ENCODE assay signal across 6 worm cellular contexts in the genomic region with DNA sequence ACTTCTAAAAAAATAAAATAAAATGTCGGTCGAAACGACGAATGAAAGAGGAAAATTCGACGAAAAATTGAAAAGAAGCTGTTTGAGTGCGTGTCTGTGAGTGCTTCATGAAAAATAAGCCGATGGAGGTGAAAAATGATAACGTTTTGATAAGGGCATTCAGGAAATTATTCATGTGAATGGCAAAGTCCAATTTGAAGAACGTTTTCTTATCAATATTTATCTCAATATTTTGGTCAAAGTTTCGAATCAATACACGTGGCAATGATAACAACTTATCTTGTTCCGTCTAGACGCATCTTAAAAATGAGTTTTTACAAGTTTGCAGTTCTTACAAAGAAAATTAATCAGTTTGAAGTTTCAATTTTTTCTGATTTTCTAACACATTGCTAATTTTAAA.
TF ChIP-seq lines count a peak whose summit lies in the region.

No protein-coding gene starts in this region.

TF ChIP-seq in whole organism, L1 larva, 84 proteins besides CTCF, POLR2A, EP300 and RAD21 (continues in another document):
- TF ChIP-seq grh-1 (GFP tag; IDR thresholded peaks at IDR 0.05; lab: Robert Waterston, UW) (no peak), nhr-84 (tag; optimal IDR thresholded peaks at IDR 0.05; lab: Kevin White, UChicago) (no peak), ceh-88 (GFP tag; IDR thresholded peaks at IDR 0.05; lab: Robert Waterston, UW) (no peak), jun-1 (tag; optimal IDR thresholded peaks at IDR 0.05; lab: Kevin White, UChicago) (no peak), rnt-1 (tag; optimal IDR thresholded peaks at IDR 0.05; lab: Kevin White, UChicago) (no peak), nhr-90 (tag; optimal IDR thresholded peaks at IDR 0.05; lab: Kevin White, UChicago; ENCODE audit: poor library complexity) (peak; percentile 3), tlp-1 (tag; optimal IDR thresholded peaks at IDR 0.05; lab: Kevin White, UChicago) (peak; percentile 70), skn-1 (tag; optimal IDR thresholded peaks at IDR 0.05; lab: Kevin White, UChicago) (no peak), hpl-2 (GFP tag; optimal IDR thresholded peaks at IDR 0.05; lab: Kevin White, UChicago) (no peak), nhr-85 (tag; lab: Kevin White, UChicago) (no peak), ets-5 (GFP tag; IDR thresholded peaks at IDR 0.05; lab: Robert Waterston, UW) (no peak), lin-35 (GFP tag; optimal IDR thresholded peaks at IDR 0.05; lab: Kevin White, UChicago) (no peak), nhr-12 (tag; optimal IDR thresholded peaks at IDR 0.05; lab: Kevin White, UChicago) (no peak), ztf-4 (tag; optimal IDR thresholded peaks at IDR 0.05; lab: Kevin White, UChicago) (no peak), fkh-10 (GFP tag; optimal IDR thresholded peaks at IDR 0.05; lab: Kevin White, UChicago) (no peak), elt-3 (tag; optimal IDR thresholded peaks at IDR 0.05; lab: Kevin White, UChicago) (no peak)

TF ChIP-seq in whole organism, L2 larva, 48 proteins besides CTCF, POLR2A, EP300 and RAD21 (continues in another document):
- TF ChIP-seq elt-3 (tag; optimal IDR thresholded peaks at IDR 0.05; lab: Kevin White, UChicago) (no peak), nhr-23 (tag; optimal IDR thresholded peaks at IDR 0.05; lab: Kevin White, UChicago) (no peak), aly-2 (tag; optimal IDR thresholded peaks at IDR 0.05; lab: Kevin White, UChicago) (no peak), nhr-77 (tag; optimal IDR thresholded peaks at IDR 0.05; lab: Kevin White, UChicago) (no peak), lin-13 (GFP tag; optimal IDR thresholded peaks at IDR 0.05; lab: Kevin White, UChicago) (no peak), lin-11 (tag; optimal IDR thresholded peaks at IDR 0.05; lab: Kevin White, UChicago) (no peak), ama-1 (optimal IDR thresholded peaks at IDR 0.05; lab: Kevin White, UChicago) (no peak), R02D3.7 (tag; optimal IDR thresholded peaks at IDR 0.05; lab: Kevin White, UChicago) (no peak), nhr-11 (tag; optimal IDR thresholded peaks at IDR 0.05; lab: Kevin White, UChicago) (no peak), crh-2 (tag; optimal IDR thresholded peaks at IDR 0.05; lab: Kevin White, UChicago) (peak; percentile 99), sma-3 (GFP tag; optimal IDR thresholded peaks at IDR 0.05; lab: Kevin White, UChicago) (peak; percentile 7), fos-1 (tag; optimal IDR thresholded peaks at IDR 0.05; lab: Kevin White, UChicago) (peak; percentile 76), alr-1 (tag; optimal IDR thresholded peaks at IDR 0.05; lab: Kevin White, UChicago) (no peak), F13H6.1 (tag; optimal IDR thresholded peaks at IDR 0.05; lab: Kevin White, UChicago) (peak; percentile 55)

TF ChIP-seq in whole organism, L3 larva, 47 proteins besides CTCF, POLR2A, EP300 and RAD21:
- TF ChIP-seq pha-4 (tag; optimal IDR thresholded peaks at IDR 0.05; lab: Kevin White, UChicago): peak; percentile 42
- no peak for TF ChIP-seq eor-1 (tag; optimal IDR thresholded peaks at IDR 0.05; lab: Kevin White, UChicago)
- peak; percentile 52 for TF ChIP-seq fos-1 (tag; optimal IDR thresholded peaks at IDR 0.05; lab: Kevin White, UChicago)
- no peak for TF ChIP-seq daf-12 (tag; optimal IDR thresholded peaks at IDR 0.05; lab: Kevin White, UChicago)
- peak; percentile 46 for TF ChIP-seq jun-1 (tag; optimal IDR thresholded peaks at IDR 0.05; lab: Kevin White, UChicago)
- TF ChIP-seq hmg-11 (tag; optimal IDR thresholded peaks at IDR 0.05; lab: Kevin White, UChicago): no peak
- no peak for TF ChIP-seq ztf-4 (tag; optimal IDR thresholded peaks at IDR 0.05; lab: Kevin White, UChicago)
- no peak for TF ChIP-seq snpc-4 (tag; optimal IDR thresholded peaks at IDR 0.05; lab: Kevin White, UChicago)
- peak; percentile 99 for TF ChIP-seq pqm-1 (tag; optimal IDR thresholded peaks at IDR 0.05; lab: Kevin White, UChicago)
- TF ChIP-seq elt-2 (tag; optimal IDR thresholded peaks at IDR 0.05; lab: Kevin White, UChicago): peak; percentile 99

TF ChIP-seq in whole organism, L4 larva, 104 proteins besides CTCF, POLR2A, EP300 and RAD21 (continues in another document):
- TF ChIP-seq lin-29 (GFP tag; IDR thresholded peaks at IDR 0.05; lab: Robert Waterston, UW) (no peak), arid-1 (GFP tag; conservative IDR thresholded peaks at IDR 0.05; lab: Robert Waterston, UW) (no peak), dmd-9 (GFP tag; IDR thresholded peaks at IDR 0.05; lab: Robert Waterston, UW) (no peak), daf-12 (tag; optimal IDR thresholded peaks at IDR 0.05; lab: Kevin White, UChicago) (no peak), hmg-1.1 (GFP tag; IDR thresholded peaks at IDR 0.05; lab: Robert Waterston, UW) (no peak), nhr-25 (tag; optimal IDR thresholded peaks at IDR 0.05; lab: Kevin White, UChicago; ENCODE audit: borderline replicate concordance, insufficient read depth) (no peak), egl-27 (tag; optimal IDR thresholded peaks at IDR 0.05; lab: Kevin White, UChicago) (no peak), ceh-44 (GFP tag; IDR thresholded peaks at IDR 0.05; lab: Robert Waterston, UW) (no peak), ztf-11 (tag; optimal IDR thresholded peaks at IDR 0.05; lab: Kevin White, UChicago) (no peak), mdl-1 (tag; optimal IDR thresholded peaks at IDR 0.05; lab: Kevin White, UChicago) (peak in 1 of 2 experiments; percentile 47), vab-7 (GFP tag; IDR thresholded peaks at IDR 0.05; lab: Robert Waterston, UW) (no peak), nhr-48 (tag; optimal IDR thresholded peaks at IDR 0.05; lab: Kevin White, UChicago) (peak; percentile 43), dpl-1 (GFP tag; optimal IDR thresholded peaks at IDR 0.05; lab: Kevin White, UChicago) (no peak), aly-2 (tag; optimal IDR thresholded peaks at IDR 0.05; lab: Kevin White, UChicago) (no peak), ces-1 (GFP tag; optimal IDR thresholded peaks at IDR 0.05; lab: Kevin White, UChicago) (no peak), duxl-1 (tag; optimal IDR thresholded peaks at IDR 0.05; lab: Kevin White, UChicago; ENCODE audit: poor library complexity) (no peak), D1046.2 (GFP tag; IDR thresholded peaks at IDR 0.05; lab: Robert Waterston, UW) (no peak), Y75B8A.6 (GFP tag; IDR thresholded peaks at IDR 0.05; lab: Robert Waterston, UW) (no peak)

TF ChIP-seq in whole organism, late embryonic, 69 proteins besides CTCF, POLR2A, EP300 and RAD21:
- no peak for TF ChIP-seq hlh-15 (tag; optimal IDR thresholded peaks at IDR 0.05; lab: Kevin White, UChicago)
- no peak for TF ChIP-seq npax-4 (tag; optimal IDR thresholded peaks at IDR 0.05; lab: Kevin White, UChicago)
- TF ChIP-seq sox-2 (GFP tag; IDR thresholded peaks at IDR 0.05; lab: Robert Waterston, UW): no peak
- TF ChIP-seq madf-2 (tag; optimal IDR thresholded peaks at IDR 0.05; lab: Kevin White, UChicago): no peak
- peak; percentile 91 for TF ChIP-seq elt-2 (tag; optimal IDR thresholded peaks at IDR 0.05; lab: Kevin White, UChicago)
- TF ChIP-seq ceh-31 (tag; optimal IDR thresholded peaks at IDR 0.05; lab: Kevin White, UChicago): no peak

TF ChIP-seq in whole organism, young adult, 124 proteins besides CTCF, POLR2A, EP300 and RAD21 (continues in another document):
- no peak for TF ChIP-seq Y53F4B.3 (GFP tag; IDR thresholded peaks at IDR 0.05; lab: Robert Waterston, UW)
- TF ChIP-seq madf-10 (tag; optimal IDR thresholded peaks at IDR 0.05; lab: Kevin White, UChicago): no peak
- TF ChIP-seq ztf-22 (GFP tag; optimal IDR thresholded peaks at IDR 0.05; lab: Kevin White, UChicago): peak; percentile 17
- TF ChIP-seq hmg-20 (GFP tag; IDR thresholded peaks at IDR 0.05; lab: Robert Waterston, UW): no peak
- TF ChIP-seq lir-1 (GFP tag; conservative IDR thresholded peaks at IDR 0.05; lab: Robert Waterston, UW): no peak
- TF ChIP-seq mcd-1 (GFP tag; IDR thresholded peaks at IDR 0.05; lab: Robert Waterston, UW): no peak
- TF ChIP-seq zim-3 (tag; optimal IDR thresholded peaks at IDR 0.05; lab: Kevin White, UChicago): no peak
- TF ChIP-seq unc-62 (GFP tag; optimal IDR thresholded peaks at IDR 0.05; lab: Kevin White, UChicago): no peak
- TF ChIP-seq ets-4 (GFP tag; optimal IDR thresholded peaks at IDR 0.05; lab: Kevin White, UChicago): peak; percentile 40
- TF ChIP-seq madf-6 (GFP tag; IDR thresholded peaks at IDR 0.05; lab: Robert Waterston, UW): no peak
- no peak for TF ChIP-seq egl-44 (GFP tag; IDR thresholded peaks at IDR 0.05; lab: Robert Waterston, UW)
- no peak for TF ChIP-seq him-1 (tag; optimal IDR thresholded peaks at IDR 0.05; lab: Kevin White, UChicago)
- no peak for TF ChIP-seq F33H1.4 (GFP tag; IDR thresholded peaks at IDR 0.05; lab: Robert Waterston, UW)
- TF ChIP-seq egl-18 (GFP tag; IDR thresholded peaks at IDR 0.05; lab: Robert Waterston, UW): no peak
- no peak for TF ChIP-seq mes-4 (tag; optimal IDR thresholded peaks at IDR 0.05; lab: Kevin White, UChicago)
- TF ChIP-seq zfh-2 (GFP tag; conservative IDR thresholded peaks at IDR 0.05; lab: Robert Waterston, UW): no peak
- TF ChIP-seq ztf-28 (GFP tag; IDR thresholded peaks at IDR 0.05; lab: Robert Waterston, UW): no peak
- TF ChIP-seq F37B4.10 (GFP tag; IDR thresholded peaks at IDR 0.05; lab: Robert Waterston, UW): no peak
- TF ChIP-seq rcor-1 (GFP tag; IDR thresholded peaks at IDR 0.05; lab: Robert Waterston, UW): no peak
- TF ChIP-seq nhr-80 (tag; optimal IDR thresholded peaks at IDR 0.05; lab: Kevin White, UChicago): peak; percentile 73
- no peak for TF ChIP-seq egrh-3 (GFP tag; IDR thresholded peaks at IDR 0.05; lab: Robert Waterston, UW)
- TF ChIP-seq Y95B8A.8 (GFP tag; IDR thresholded peaks at IDR 0.05; lab: Robert Waterston, UW): no peak
- TF ChIP-seq lin-40 (tag; optimal IDR thresholded peaks at IDR 0.05; lab: Kevin White, UChicago): no peak
- TF ChIP-seq repo-1 (tag; optimal IDR thresholded peaks at IDR 0.05; lab: Kevin White, UChicago): no peak
- TF ChIP-seq lsl-1 (GFP tag; optimal IDR thresholded peaks at IDR 0.05; lab: Kevin White, UChicago): no peak
- no peak for TF ChIP-seq akir-1 (GFP tag; optimal IDR thresholded peaks at IDR 0.05; lab: Kevin White, UChicago)
- TF ChIP-seq mxl-1 (tag; optimal IDR thresholded peaks at IDR 0.05; lab: Kevin White, UChicago): no peak
- TF ChIP-seq tbp1 (GFP tag; optimal IDR thresholded peaks at IDR 0.05; lab: Kevin White, UChicago): no peak
- TF ChIP-seq madf-8 (GFP tag; conservative IDR thresholded peaks at IDR 0.05; lab: Robert Waterston, UW): no peak
- no peak for TF ChIP-seq ceh-40 (GFP tag; IDR thresholded peaks at IDR 0.05; lab: Robert Waterston, UW)
- TF ChIP-seq sea-2 (GFP tag; IDR thresholded peaks at IDR 0.05; lab: Robert Waterston, UW): no peak
- no peak for TF ChIP-seq nhr-90 (tag; optimal IDR thresholded peaks at IDR 0.05; lab: Kevin White, UChicago)
- no peak for TF ChIP-seq F57C9.4 (tag; optimal IDR thresholded peaks at IDR 0.05; lab: Kevin White, UChicago)
- TF ChIP-seq bed-2 (GFP tag; IDR thresholded peaks at IDR 0.05; lab: Robert Waterston, UW): no peak
- no peak for TF ChIP-seq F22D6.2 (tag; optimal IDR thresholded peaks at IDR 0.05; lab: Kevin White, UChicago)
- TF ChIP-seq K12H6.12 (tag; optimal IDR thresholded peaks at IDR 0.05; lab: Kevin White, UChicago): no peak
- no peak for TF ChIP-seq lin-35 (GFP tag; optimal IDR thresholded peaks at IDR 0.05; lab: Kevin White, UChicago)
